Worm (Caenorhabditis elegans): ENCODE results near the gene sdz-31.

Gene sdz-31

DNA sequence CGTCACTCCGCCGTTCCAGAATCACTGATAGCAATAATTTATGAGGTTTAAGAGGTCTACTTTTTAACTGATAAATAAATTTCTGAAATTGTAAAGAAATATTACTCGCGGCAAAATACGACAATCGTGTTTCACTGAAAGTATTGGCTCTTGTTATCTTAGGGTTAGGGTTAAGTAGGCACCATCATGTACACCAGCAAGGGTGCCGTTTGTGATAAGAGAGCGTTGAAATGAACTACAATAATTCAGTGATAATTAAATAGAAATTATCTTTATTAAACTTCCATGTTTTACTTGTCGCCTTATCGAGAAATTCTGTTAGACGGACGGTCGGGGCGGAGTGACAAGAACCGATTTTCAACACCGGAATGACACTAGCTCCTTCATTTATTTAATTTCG lies 45.7 kb downstream of the sdz-31 start:
- TF ChIP-seq gmeb-1 (tag; optimal IDR thresholded peaks at IDR 0.05), result peak; percentile 10
- no peak for TF ChIP-seq nhr-12 (tag; optimal IDR thresholded peaks at IDR 0.05)
- no peak for TF ChIP-seq nhr-21 (tag; optimal IDR thresholded peaks at IDR 0.05)
- peak; percentile 34 for TF ChIP-seq egl-27 (tag; optimal IDR thresholded peaks at IDR 0.05)
- no peak for TF ChIP-seq nhr-77 (tag; optimal IDR thresholded peaks at IDR 0.05)
- TF ChIP-seq crh-2 (tag; optimal IDR thresholded peaks at IDR 0.05), result peak; percentile 49
- TF ChIP-seq sma-9 (GFP tag; optimal IDR thresholded peaks at IDR 0.05), result peak; percentile 61
- TF ChIP-seq sma-9 (tag; optimal IDR thresholded peaks at IDR 0.05), result no peak
- TF ChIP-seq fos-1 (tag; optimal IDR thresholded peaks at IDR 0.05), result peak; percentile 75
- no peak for TF ChIP-seq blmp-1 (tag; optimal IDR thresholded peaks at IDR 0.05; ENCODE audit: insufficient read depth)

DNA sequence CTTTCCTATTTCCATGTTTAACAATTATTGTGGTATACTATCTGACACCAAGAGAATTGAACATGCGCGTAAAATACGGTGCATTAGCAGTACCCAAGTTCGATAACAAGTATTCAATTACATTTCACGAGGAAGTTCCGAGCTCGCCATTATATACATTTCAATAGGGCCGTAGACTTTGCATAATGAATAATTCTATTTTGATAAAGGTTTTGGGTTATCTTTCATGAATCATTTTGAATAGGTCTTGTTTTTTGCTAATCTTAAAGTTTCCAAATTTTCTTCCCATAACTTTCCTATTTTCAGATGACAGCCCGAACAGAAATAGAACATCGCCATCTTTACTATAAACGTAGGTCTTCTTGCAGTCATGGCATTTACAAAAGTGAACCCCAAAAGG lies 46.3 kb downstream of the sdz-31 start, which contains the start of gene C50H2.13:
TSS of gene C50H2.13 (plus strand) at position 301 of the 400 bp plus-strand sequence.
- no peak for TF ChIP-seq ceh-82 (tag; optimal IDR thresholded peaks at IDR 0.05)
- TF ChIP-seq aly-2 (tag; optimal IDR thresholded peaks at IDR 0.05), result no peak
- TF ChIP-seq lin-13 (GFP tag; optimal IDR thresholded peaks at IDR 0.05), result no peak
- no peak for TF ChIP-seq unc-62 (GFP tag; optimal IDR thresholded peaks at IDR 0.05)
- TF ChIP-seq nhr-23 (tag; optimal IDR thresholded peaks at IDR 0.05), result no peak
- no peak for TF ChIP-seq unc-39 (tag; optimal IDR thresholded peaks at IDR 0.05)
- no peak for TF ChIP-seq zag-1 (tag; optimal IDR thresholded peaks at IDR 0.05)
- TF ChIP-seq blmp-1 (tag; optimal IDR thresholded peaks at IDR 0.05; ENCODE audit: insufficient read depth), result no peak
- no peak for TF ChIP-seq F13H6.1 (tag; optimal IDR thresholded peaks at IDR 0.05)
- TF ChIP-seq sma-9 (GFP tag; optimal IDR thresholded peaks at IDR 0.05), result no peak
- TF ChIP-seq sma-9 (tag; optimal IDR thresholded peaks at IDR 0.05), result no peak
- no peak for TF ChIP-seq nhr-237 (tag; optimal IDR thresholded peaks at IDR 0.05)
- TF ChIP-seq sem-4 (tag; optimal IDR thresholded peaks at IDR 0.05), result no peak
- TF ChIP-seq nhr-11 (tag; optimal IDR thresholded peaks at IDR 0.05), result no peak
- no peak for TF ChIP-seq nhr-77 (tag; optimal IDR thresholded peaks at IDR 0.05)
- no peak for TF ChIP-seq nhr-12 (tag; optimal IDR thresholded peaks at IDR 0.05)
- TF ChIP-seq Y55F3AM.14 (GFP tag; optimal IDR thresholded peaks at IDR 0.05), result no peak
- no peak for TF ChIP-seq C34F6.9 (tag; optimal IDR thresholded peaks at IDR 0.05)

DNA sequence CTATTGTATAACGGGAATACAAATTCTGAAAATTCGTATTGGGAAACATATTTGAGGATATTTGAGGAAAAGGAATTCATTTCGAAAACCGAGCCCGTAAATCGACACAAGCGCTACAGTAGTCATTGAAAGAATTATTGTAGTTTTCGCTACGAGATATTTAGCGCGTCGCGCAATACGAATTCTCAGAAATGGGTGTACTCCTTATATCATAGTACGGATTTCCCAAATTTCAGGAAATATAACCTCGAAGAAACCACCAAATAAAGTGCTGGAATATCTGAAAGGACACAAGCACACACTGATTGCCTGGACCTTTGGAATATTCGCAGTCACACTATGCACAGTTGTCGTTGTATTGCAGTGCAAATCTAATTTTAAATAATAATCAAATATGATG lies 47.4 kb downstream of the sdz-31 start:
- TF ChIP-seq alr-1 (tag; optimal IDR thresholded peaks at IDR 0.05), result no peak
- TF ChIP-seq crh-2 (tag; optimal IDR thresholded peaks at IDR 0.05), result no peak
- no peak for TF ChIP-seq nhr-10 (tag; optimal IDR thresholded peaks at IDR 0.05)
- TF ChIP-seq peb-1 (tag; optimal IDR thresholded peaks at IDR 0.05), result no peak
- TF ChIP-seq gmeb-1 (tag; optimal IDR thresholded peaks at IDR 0.05), result no peak
- TF ChIP-seq unc-62 (GFP tag; optimal IDR thresholded peaks at IDR 0.05), result no peak
- no peak for TF ChIP-seq nhr-21 (tag; optimal IDR thresholded peaks at IDR 0.05)
- TF ChIP-seq blmp-1 (tag; optimal IDR thresholded peaks at IDR 0.05; ENCODE audit: insufficient read depth), result no peak
- no peak for TF ChIP-seq mdl-1 (tag; optimal IDR thresholded peaks at IDR 0.05)
- no peak for TF ChIP-seq F13H6.1 (tag; optimal IDR thresholded peaks at IDR 0.05)
- TF ChIP-seq mab-5 (tag; optimal IDR thresholded peaks at IDR 0.05), result no peak

DNA sequence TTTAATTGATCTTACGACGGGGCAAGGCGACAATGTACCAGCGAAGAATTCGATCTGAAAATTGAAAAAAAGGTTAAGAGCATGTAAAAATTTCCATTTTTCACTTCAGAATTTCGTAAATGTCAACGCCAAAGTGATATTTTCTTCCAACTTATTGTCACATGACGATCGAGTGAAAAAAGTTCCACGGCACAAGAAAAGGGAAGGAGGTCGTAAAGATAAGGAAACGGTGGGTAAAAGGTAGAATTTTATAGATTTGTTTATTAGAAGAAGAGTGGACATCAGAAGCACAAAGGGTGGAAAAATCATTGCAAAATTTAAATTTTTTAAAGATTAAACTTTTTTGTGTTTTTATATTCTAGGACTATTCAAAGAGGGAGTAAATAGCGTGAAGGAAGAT lies 48.0 kb downstream of the sdz-31 start:
- TF ChIP-seq Y55F3AM.14 (GFP tag; optimal IDR thresholded peaks at IDR 0.05), result no peak
- peak; percentile 37 for TF ChIP-seq gmeb-1 (tag; optimal IDR thresholded peaks at IDR 0.05)
- TF ChIP-seq fos-1 (tag; optimal IDR thresholded peaks at IDR 0.05), result peak; percentile 50
- TF ChIP-seq crh-2 (tag; optimal IDR thresholded peaks at IDR 0.05), result peak; percentile 22
- TF ChIP-seq lin-11 (tag; optimal IDR thresholded peaks at IDR 0.05), result no peak

DNA sequence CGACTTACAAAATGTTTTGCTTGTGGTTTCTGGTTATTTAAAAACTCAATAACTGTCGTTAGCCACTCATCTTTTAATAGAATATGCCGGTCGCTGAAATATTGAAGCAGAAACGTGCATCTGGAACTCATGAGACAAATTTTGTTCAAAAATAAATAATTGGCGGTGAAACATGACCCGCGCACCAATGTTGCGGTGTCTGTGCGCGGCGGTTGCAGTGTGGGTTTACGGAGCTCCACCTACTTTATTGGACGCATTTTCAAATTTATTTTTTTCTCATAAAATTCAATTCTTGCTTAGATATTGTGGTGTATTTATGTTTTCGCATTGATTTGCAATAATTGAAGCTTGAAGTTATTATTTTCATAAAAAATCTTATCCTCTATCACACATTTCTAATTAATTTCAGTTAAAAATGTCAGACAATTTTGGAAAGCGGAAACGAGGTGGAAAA lies 50.7 kb downstream of the sdz-31 start, which contains the start of the genes rmh-2 and suds-3:
TSS of gene rmh-2 (minus strand) at position 164 of the 454 bp plus-strand sequence.
TSS of gene suds-3 (plus strand) at position 404 of the 454 bp plus-strand sequence.
- TF ChIP-seq mdl-1 (tag; optimal IDR thresholded peaks at IDR 0.05) (no peak), alr-1 (tag; optimal IDR thresholded peaks at IDR 0.05) (no peak), nhr-25 (tag; optimal IDR thresholded peaks at IDR 0.05) (no peak), unc-39 (tag; optimal IDR thresholded peaks at IDR 0.05) (no peak), lsy-2 (tag; optimal IDR thresholded peaks at IDR 0.05) (no peak), nhr-11 (tag; optimal IDR thresholded peaks at IDR 0.05) (no peak), ztf-1 (GFP tag; conservative IDR thresholded peaks at IDR 0.05) (no peak), lin-13 (GFP tag; optimal IDR thresholded peaks at IDR 0.05) (peak; percentile 1), aly-2 (tag; optimal IDR thresholded peaks at IDR 0.05) (no peak), snpc-4 (tag; optimal IDR thresholded peaks at IDR 0.05) (no peak), ztf-11 (tag; optimal IDR thresholded peaks at IDR 0.05) (no peak), nhr-23 (tag; optimal IDR thresholded peaks at IDR 0.05) (no peak), nhr-129 (tag; optimal IDR thresholded peaks at IDR 0.05) (peak; percentile 52), lin-39 (tag; optimal IDR thresholded peaks at IDR 0.05) (no peak), crh-2 (tag; optimal IDR thresholded peaks at IDR 0.05) (no peak), nhr-237 (tag; optimal IDR thresholded peaks at IDR 0.05) (no peak), R02D3.7 (tag; optimal IDR thresholded peaks at IDR 0.05) (peak; percentile 54), gmeb-1 (tag; optimal IDR thresholded peaks at IDR 0.05) (peak; percentile 83), lin-11 (tag; optimal IDR thresholded peaks at IDR 0.05) (peak; percentile 51), unc-55 (GFP tag; optimal IDR thresholded peaks at IDR 0.05) (peak; percentile 70), sem-4 (tag; optimal IDR thresholded peaks at IDR 0.05) (no peak), mab-5 (tag; optimal IDR thresholded peaks at IDR 0.05) (no peak), elt-1 (tag; optimal IDR thresholded peaks at IDR 0.05) (no peak), nhr-6 (tag; optimal IDR thresholded peaks at IDR 0.05) (no peak), nhr-12 (tag; optimal IDR thresholded peaks at IDR 0.05) (no peak), fos-1 (tag; optimal IDR thresholded peaks at IDR 0.05) (no peak), nhr-21 (tag; optimal IDR thresholded peaks at IDR 0.05) (peak; percentile 9), F13H6.1 (tag; optimal IDR thresholded peaks at IDR 0.05) (no peak)

All from whole organism, L2 larva.